Worm (Caenorhabditis elegans) whole organism, L1 larva: Measurements from ENCODE around the gene daf-15.

Source experiments
- C16A3.4 ChIP-seq: fragments of 150-350 bp; optimal IDR thresholded peaks from 2 replicates; lab custom pipeline; 2014; ENCODE audit warnings: missing biosample characterization, missing genetic modification characterization
- aha-1 ChIP-seq: fragments of 150-350 bp; optimal IDR thresholded peaks from 2 replicates; lab custom pipeline; 2014; ENCODE audit warnings: missing biosample characterization, missing genetic modification characterization
- alr-1 ChIP-seq: fragments of 200-800 bp; sonication (Bioruptor generic); optimal IDR thresholded peaks from 2 replicates; lab custom pipeline; 2018; ENCODE audit warnings: borderline replicate concordance, mild to moderate bottlenecking, missing genetic modification characterization, missing compliant biosample characterization
- ama-1 ChIP-seq: fragments of 150-350 bp; optimal IDR thresholded peaks from 2 replicates; lab custom pipeline; 2014
- ceh-82 ChIP-seq, 3 experiments: fragments of 150-350 bp in 1 of 3; sonication (generic microtip) in 2 of 3; optimal IDR thresholded peaks; 2 replicates each; lab custom pipeline; 2014 to 2017; ENCODE audit warnings: missing biosample characterization in 3 of 3, missing genetic modification characterization in 3 of 3
- dsc-1 ChIP-seq: sonication (generic microtip); optimal IDR thresholded peaks from 2 replicates; lab custom pipeline; 2016; ENCODE audit warnings: mild to moderate bottlenecking, missing genetic modification characterization, missing compliant biosample characterization
- efl-1 ChIP-seq, 4 experiments: fragments of 150-350 bp; optimal IDR thresholded peaks in 3 of 4; peaks in 1 of 4; 1 replicate in 1 of 4; 2 replicates in 3 of 4; lab custom pipeline; 2014; ENCODE audit warnings: missing biosample characterization in 2 of 4, missing genetic modification characterization in 2 of 4, missing genetic modification reagents in 2 of 4
- efl-3 ChIP-seq: fragments of 200-800 bp; sonication (Bioruptor generic); optimal IDR thresholded peaks from 2 replicates; lab custom pipeline; 2018; ENCODE audit warnings: mild to moderate bottlenecking, missing genetic modification characterization, missing compliant biosample characterization
- egl-27 ChIP-seq, 2 experiments: fragments of 150-350 bp in 1 of 2; sonication (generic microtip); optimal IDR thresholded peaks; 3 replicates each; lab custom pipeline; 2017 to 2018; ENCODE audit warnings: missing biosample characterization in 2 of 2, missing genetic modification characterization in 2 of 2, missing genetic modification reagents in 2 of 2
- elt-2 ChIP-seq: sonication (generic microtip); optimal IDR thresholded peaks from 2 replicates; lab custom pipeline; 2016; ENCODE audit warnings: missing genetic modification characterization, mild to moderate bottlenecking, inconsistent platforms, missing compliant biosample characterization, missing genetic modification reagents
- ets-5 ChIP-seq: fragments of 200-800 bp; sonication (Bioruptor generic); IDR thresholded peaks from 2 replicates; pipeline ENCODE4 v1.3.6; 2022; ENCODE audit warnings: missing genetic modification characterization, missing compliant biosample characterization
- fkh-10 ChIP-seq: sonication (generic microtip); optimal IDR thresholded peaks from 2 replicates; lab custom pipeline; 2017; ENCODE audit warnings: missing biosample characterization, missing genetic modification reagents, missing genetic modification characterization
- fos-1 ChIP-seq: fragments of 150-350 bp; optimal IDR thresholded peaks from 2 replicates; lab custom pipeline; 2014; ENCODE audit warnings: missing biosample characterization, missing genetic modification characterization
- grh-1 ChIP-seq: fragments of 200-800 bp; sonication (Bioruptor generic); IDR thresholded peaks from 2 replicates; pipeline ENCODE4 v1.3.6; 2022; ENCODE audit warnings: missing genetic modification reagents, missing genetic modification characterization, missing compliant biosample characterization
- hlh-4 ChIP-seq: sonication (generic microtip); optimal IDR thresholded peaks from 2 replicates; lab custom pipeline; 2016; ENCODE audit warnings: mild to moderate bottlenecking, missing genetic modification characterization, missing compliant biosample characterization
- irx-1 ChIP-seq: sonication (generic microtip); optimal IDR thresholded peaks from 2 replicates; lab custom pipeline; 2016; ENCODE audit warnings: missing genetic modification characterization, missing compliant biosample characterization
- lin-13 ChIP-seq: fragments of 150-350 bp; optimal IDR thresholded peaks from 2 replicates; lab custom pipeline; 2014; ENCODE audit warnings: missing biosample characterization, missing genetic modification reagents, missing genetic modification characterization
- lin-14 ChIP-seq: fragments of 200-800 bp; sonication (Bioruptor generic); optimal IDR thresholded peaks from 2 replicates; lab custom pipeline; 2018; ENCODE audit warnings: mild to moderate bottlenecking, missing genetic modification characterization, moderate library complexity, missing compliant biosample characterization
- lin-35 ChIP-seq, 2 experiments: fragments of 150-350 bp; optimal IDR thresholded peaks; 2 replicates each; lab custom pipeline; 2014; ENCODE audit warnings: missing biosample characterization in 2 of 2, missing genetic modification characterization in 2 of 2, missing genetic modification reagents in 2 of 2
- lir-3 ChIP-seq: sonication (generic microtip); optimal IDR thresholded peaks from 2 replicates; lab custom pipeline; 2016; ENCODE audit warnings: mild to moderate bottlenecking, missing genetic modification characterization, moderate library complexity, missing compliant biosample characterization; ENCODE audit not compliant: poor library complexity
- lsy-2 ChIP-seq, 2 experiments: fragments of 150-350 bp; optimal IDR thresholded peaks; 2 replicates each; lab custom pipeline; 2014; ENCODE audit warnings: missing biosample characterization in 2 of 2, missing genetic modification characterization in 2 of 2
- mdl-1 ChIP-seq, 2 experiments: fragments of 150-350 bp; optimal IDR thresholded peaks; 2 replicates each; lab custom pipeline; 2014 to 2017; ENCODE audit warnings: missing biosample characterization in 2 of 2, missing genetic modification characterization in 2 of 2, inconsistent platforms in 1 of 2
- mep-1 ChIP-seq: fragments of 150-350 bp; optimal IDR thresholded peaks from 2 replicates; lab custom pipeline; 2014; ENCODE audit warnings: missing biosample characterization, missing genetic modification characterization
- nhr-11 ChIP-seq: fragments of 150-350 bp; optimal IDR thresholded peaks from 2 replicates; lab custom pipeline; 2014; ENCODE audit warnings: missing biosample characterization, missing genetic modification characterization
- nhr-12 ChIP-seq: sonication (generic microtip); optimal IDR thresholded peaks from 2 replicates; lab custom pipeline; 2017; ENCODE audit warnings: missing biosample characterization, missing genetic modification characterization
- nhr-19 ChIP-seq: fragments of 200-800 bp; sonication (Bioruptor generic); conservative IDR thresholded peaks from 2 replicates; pipeline ENCODE4 v1.3.6; 2022; ENCODE audit warnings: missing genetic modification characterization, missing compliant biosample characterization
- nhr-20 ChIP-seq: sonication (generic microtip); optimal IDR thresholded peaks from 2 replicates; lab custom pipeline; 2016; ENCODE audit warnings: mild to moderate bottlenecking, missing genetic modification characterization, missing compliant biosample characterization
- nhr-28 ChIP-seq: fragments of 150-350 bp; optimal IDR thresholded peaks from 2 replicates; lab custom pipeline; 2014; ENCODE audit warnings: missing biosample characterization, missing genetic modification characterization
- nhr-76 ChIP-seq: sonication (generic microtip); optimal IDR thresholded peaks from 2 replicates; lab custom pipeline; 2017; ENCODE audit warnings: missing biosample characterization, missing genetic modification characterization
- nhr-77 ChIP-seq: fragments of 150-350 bp; optimal IDR thresholded peaks from 2 replicates; lab custom pipeline; 2014; ENCODE audit warnings: missing biosample characterization, missing genetic modification characterization
- nhr-84 ChIP-seq: sonication (generic microtip); optimal IDR thresholded peaks from 2 replicates; lab custom pipeline; 2017; ENCODE audit warnings: missing biosample characterization, missing genetic modification characterization
- nhr-85 ChIP-seq: sonication (generic microtip); peaks from one replicate; lab custom pipeline; 2016; ENCODE audit warnings: missing genetic modification characterization, inconsistent platforms, missing compliant biosample characterization
- nhr-90 ChIP-seq: sonication (generic microtip); optimal IDR thresholded peaks from 2 replicates; lab custom pipeline; 2016; ENCODE audit warnings: mild to moderate bottlenecking, missing genetic modification characterization, missing compliant biosample characterization; ENCODE audit not compliant: poor library complexity
- pax-3 ChIP-seq: fragments of 200-800 bp; sonication (Bioruptor generic); optimal IDR thresholded peaks from 2 replicates; lab custom pipeline; 2018; ENCODE audit warnings: mild to moderate bottlenecking, missing genetic modification characterization, moderate library complexity, missing compliant biosample characterization
- skn-1 ChIP-seq: fragments of 150-350 bp; optimal IDR thresholded peaks from 2 replicates; lab custom pipeline; 2014; ENCODE audit warnings: missing biosample characterization, missing genetic modification characterization
- snpc-4 ChIP-seq: fragments of 150-350 bp; optimal IDR thresholded peaks from 2 replicates; lab custom pipeline; 2014; ENCODE audit warnings: missing biosample characterization, missing genetic modification characterization
- sup-37 ChIP-seq: fragments of 200-800 bp; sonication (Bioruptor generic); optimal IDR thresholded peaks from 2 replicates; lab custom pipeline; 2018; ENCODE audit warnings: mild to moderate bottlenecking, missing genetic modification characterization, missing compliant biosample characterization
- tbx-2 ChIP-seq: sonication (generic microtip); optimal IDR thresholded peaks from 2 replicates; lab custom pipeline; 2016; ENCODE audit warnings: missing genetic modification characterization, missing compliant biosample characterization
- tlp-1 ChIP-seq: fragments of 150-350 bp; optimal IDR thresholded peaks from 2 replicates; lab custom pipeline; 2014; ENCODE audit warnings: missing biosample characterization, missing genetic modification characterization
- unc-130 ChIP-seq: fragments of 150-350 bp; optimal IDR thresholded peaks from 2 replicates; lab custom pipeline; 2017; ENCODE audit warnings: missing biosample characterization, missing genetic modification characterization, inconsistent platforms
- unc-30 ChIP-seq: sonication (generic microtip); optimal IDR thresholded peaks from 2 replicates; lab custom pipeline; 2017; ENCODE audit warnings: missing biosample characterization, missing genetic modification characterization
- unc-62 ChIP-seq: fragments of 150-350 bp; optimal IDR thresholded peaks from 2 replicates; lab custom pipeline; 2014; ENCODE audit warnings: missing biosample characterization, missing genetic modification reagents, missing genetic modification characterization
- xbp-1 ChIP-seq: sonication (generic microtip); optimal IDR thresholded peaks from 2 replicates; lab custom pipeline; 2016; ENCODE audit warnings: missing genetic modification characterization, missing compliant biosample characterization
- zag-1 ChIP-seq: fragments of 150-350 bp; optimal IDR thresholded peaks from 2 replicates; lab custom pipeline; 2014; ENCODE audit warnings: missing biosample characterization, missing genetic modification characterization

daf-15 gene

ce11 chrIV:9442106-9442532, 56.1 kb downstream of the daf-15 start (continued):
- TF ChIP-seq sup-37 (GFP tag; lab: Kevin White, UChicago), result no peak
- TF ChIP-seq unc-130 (tag; lab: Kevin White, UChicago), result peak; percentile 35
- TF ChIP-seq nhr-19 (GFP tag; lab: Robert Waterston, UW), result peak; percentile 81
- TF ChIP-seq lin-35 (GFP tag; optimal IDR thresholded peaks at IDR 0.05; lab: Kevin White, UChicago), result peak in 1 of 2 experiments; percentile 77
- no peak for TF ChIP-seq nhr-12 (tag; lab: Kevin White, UChicago)
- no peak for TF ChIP-seq nhr-28 (tag; lab: Kevin White, UChicago)
- TF ChIP-seq unc-62, result no peak
- no peak for TF ChIP-seq lir-3 (tag; lab: Kevin White, UChicago)
- TF ChIP-seq xbp-1 (tag; lab: Kevin White, UChicago), result peak; percentile 12
- peak; percentile 97 for TF ChIP-seq nhr-85 (tag; lab: Kevin White, UChicago)
- peak; percentile 36 for TF ChIP-seq C16A3.4 (tag; lab: Kevin White, UChicago)
- TF ChIP-seq efl-1 (optimal IDR thresholded peaks at IDR 0.05; lab: Kevin White, UChicago), result peak in 1 of 2 experiments; percentile 22
- peak in 1 of 2 experiments; percentile 38 for TF ChIP-seq efl-1 (GFP tag; optimal IDR thresholded peaks at IDR 0.05 in 1 of 2; lab: Kevin White, UChicago)
- TF ChIP-seq nhr-84 (tag; lab: Kevin White, UChicago), result no peak
- no peak for TF ChIP-seq tlp-1
- peak; percentile 66 for TF ChIP-seq lin-13 (GFP tag; lab: Kevin White, UChicago)
- no peak for TF ChIP-seq fkh-10
- TF ChIP-seq pax-3 (tag; lab: Kevin White, UChicago), result no peak
- peak; percentile 37 to 54 for TF ChIP-seq lsy-2 (tag; optimal IDR thresholded peaks at IDR 0.05; lab: Kevin White, UChicago)
- no peak for TF ChIP-seq aha-1
- no peak for TF ChIP-seq nhr-77
- TF ChIP-seq egl-27 (tag; optimal IDR thresholded peaks at IDR 0.05; lab: Kevin White, UChicago), result peak in 1 of 2 experiments; percentile 11
- no peak for TF ChIP-seq unc-30 (tag; lab: Kevin White, UChicago)
- peak; percentile 82 for TF ChIP-seq lin-14
- no peak for TF ChIP-seq nhr-76 (tag; lab: Kevin White, UChicago)
- no peak for TF ChIP-seq efl-3 (GFP tag; lab: Kevin White, UChicago)
- no peak for TF ChIP-seq skn-1 (tag; lab: Kevin White, UChicago)
- peak; percentile 93 for TF ChIP-seq nhr-20 (tag; lab: Kevin White, UChicago)
- TF ChIP-seq ceh-82 (tag; optimal IDR thresholded peaks at IDR 0.05; lab: Kevin White, UChicago), result no peak
- peak; percentile 92 for TF ChIP-seq elt-2 (tag; lab: Kevin White, UChicago)
- no peak for TF ChIP-seq zag-1
- no peak for TF ChIP-seq ama-1 (lab: Kevin White, UChicago)
- no peak for TF ChIP-seq dsc-1 (tag; lab: Kevin White, UChicago)
- TF ChIP-seq mdl-1 (tag; optimal IDR thresholded peaks at IDR 0.05; lab: Kevin White, UChicago), result peak in 1 of 2 experiments; percentile 93
- peak; percentile 37 for TF ChIP-seq irx-1 (tag; lab: Kevin White, UChicago)
- TF ChIP-seq hlh-4 (tag; lab: Kevin White, UChicago), result no peak
- no peak for TF ChIP-seq nhr-11
- TF ChIP-seq grh-1 (GFP tag; lab: Robert Waterston, UW), result peak; percentile 66
- TF ChIP-seq nhr-90 (tag; lab: Kevin White, UChicago), result peak; percentile 81
- no peak for TF ChIP-seq ets-5 (GFP tag; lab: Robert Waterston, UW)
- no peak for TF ChIP-seq tbx-2
- TF ChIP-seq fos-1 (tag; lab: Kevin White, UChicago), result peak; percentile 16
- no peak for TF ChIP-seq alr-1
- peak; percentile 83 for TF ChIP-seq mep-1 (tag; lab: Kevin White, UChicago)
- TF ChIP-seq snpc-4 (tag; lab: Kevin White, UChicago), result peak; percentile 61
